Worm (Caenorhabditis elegans) whole organism, L4 larva: ENCODE measurements around the gene lst-6.
A peak's percentile ranks its signal among the peaks of the same experiment; 100 is the strongest.

Source experiments
- F10B5.3 ChIP-seq: sonication (generic microtip); optimal IDR thresholded peaks from 2 replicates; lab custom pipeline; 2016; ENCODE audit warnings: mild to moderate bottlenecking, missing genetic modification characterization, missing compliant biosample characterization
- F49E8.2 ChIP-seq: sonication (generic microtip); optimal IDR thresholded peaks from 2 replicates; lab custom pipeline; 2016; ENCODE audit warnings: missing compliant biosample characterization, mild to moderate bottlenecking, missing genetic modification characterization, borderline replicate concordance
- T20F7.1 ChIP-seq: fragments of 200-800 bp; sonication (Bioruptor generic); optimal IDR thresholded peaks from 2 replicates; lab custom pipeline; 2018; ENCODE audit warnings: mild to moderate bottlenecking, missing genetic modification characterization, missing compliant biosample characterization
- aha-1 ChIP-seq: fragments of 150-350 bp; peaks from one replicate; lab custom pipeline; 2014; ENCODE audit warnings: missing biosample characterization, missing genetic modification characterization
- ama-1 ChIP-seq: fragments of 150-350 bp; optimal IDR thresholded peaks from 2 replicates; lab custom pipeline; 2014; ENCODE audit warnings: inconsistent platforms, mixed read lengths
- attf-4 ChIP-seq: sonication (generic microtip); optimal IDR thresholded peaks from 3 replicates; lab custom pipeline; 2017; ENCODE audit warnings: missing biosample characterization, missing genetic modification characterization
- ceh-20 ChIP-seq: fragments of 200-800 bp; sonication (Bioruptor generic); IDR thresholded peaks from 2 replicates; pipeline ENCODE4 v1.3.6; 2022; ENCODE audit warnings: missing genetic modification reagents, missing genetic modification characterization, missing compliant biosample characterization
- ceh-28 ChIP-seq: fragments of 150-350 bp; optimal IDR thresholded peaks from 2 replicates; lab custom pipeline; 2014; ENCODE audit warnings: missing biosample characterization, missing genetic modification reagents, missing genetic modification characterization
- ceh-32 ChIP-seq: sonication (generic microtip); optimal IDR thresholded peaks from 2 replicates; lab custom pipeline; 2016; ENCODE audit warnings: mild to moderate bottlenecking, missing genetic modification characterization, missing compliant biosample characterization; ENCODE audit not compliant: poor library complexity
- ceh-44 ChIP-seq: fragments of 200-800 bp; sonication (Bioruptor generic); IDR thresholded peaks from 2 replicates; pipeline ENCODE4 v1.3.6; 2022; ENCODE audit warnings: missing genetic modification reagents, missing genetic modification characterization, missing compliant biosample characterization
- ceh-62 ChIP-seq: sonication (generic microtip); optimal IDR thresholded peaks from 2 replicates; lab custom pipeline; 2017; ENCODE audit warnings: missing biosample characterization, missing genetic modification characterization
- cey-2 ChIP-seq: sonication (generic microtip); optimal IDR thresholded peaks from 3 replicates; lab custom pipeline; 2017; ENCODE audit warnings: missing genetic modification characterization, mild to moderate bottlenecking, missing compliant biosample characterization, antibody characterized with exemption, borderline replicate concordance; ENCODE audit not compliant: insufficient read depth
- ctbp-1 ChIP-seq: fragments of 200-800 bp; sonication (Bioruptor generic); IDR thresholded peaks from 2 replicates; pipeline ENCODE4 v1.3.6; 2022; ENCODE audit warnings: missing genetic modification reagents, missing genetic modification characterization, missing compliant biosample characterization
- daf-16 ChIP-seq, 3 experiments: sonication (generic microtip); optimal IDR thresholded peaks; 2 replicates each; lab custom pipeline; 2016 to 2017; ENCODE audit warnings: missing genetic modification characterization in 3 of 3, missing genetic modification reagents in 3 of 3, mild to moderate bottlenecking in 2 of 3, missing compliant biosample characterization in 2 of 3, missing biosample characterization in 1 of 3, moderate library complexity in 1 of 3
- daf-19 ChIP-seq: fragments of 200-800 bp; sonication (Bioruptor generic); conservative IDR thresholded peaks from 2 replicates; pipeline ENCODE4 v1.3.6; 2022; ENCODE audit warnings: missing genetic modification characterization, missing compliant biosample characterization
- daf-8 ChIP-seq: fragments of 200-800 bp; sonication (Bioruptor generic); IDR thresholded peaks from 2 replicates; pipeline ENCODE4 v1.3.6; 2022; ENCODE audit warnings: missing genetic modification characterization, missing compliant biosample characterization
- dmd-8 ChIP-seq: fragments of 200-800 bp; sonication (Bioruptor generic); IDR thresholded peaks from 2 replicates; pipeline ENCODE4 v1.3.6; 2022; ENCODE audit warnings: missing genetic modification characterization, missing compliant biosample characterization
- duxl-1 ChIP-seq: sonication (generic microtip); optimal IDR thresholded peaks from 2 replicates; lab custom pipeline; 2016; ENCODE audit warnings: mild to moderate bottlenecking, missing genetic modification characterization, moderate library complexity, missing compliant biosample characterization; ENCODE audit not compliant: poor library complexity
- dve-1 ChIP-seq: sonication (generic microtip); optimal IDR thresholded peaks from 2 replicates; lab custom pipeline; 2017; ENCODE audit warnings: antibody characterized with exemption, mild to moderate bottlenecking, missing genetic modification characterization, missing compliant biosample characterization; ENCODE audit not compliant: insufficient read depth
- fos-1 ChIP-seq: fragments of 150-350 bp; optimal IDR thresholded peaks from 2 replicates; lab custom pipeline; 2014; ENCODE audit warnings: missing biosample characterization, missing genetic modification characterization
- gei-8 ChIP-seq: fragments of 200-800 bp; sonication (Bioruptor generic); optimal IDR thresholded peaks from 2 replicates; lab custom pipeline; 2018; ENCODE audit warnings: mild to moderate bottlenecking, missing genetic modification characterization, missing compliant biosample characterization
- hlh-11 ChIP-seq: fragments of 200-800 bp; sonication (Bioruptor generic); optimal IDR thresholded peaks from 2 replicates; lab custom pipeline; 2018; ENCODE audit warnings: mild to moderate bottlenecking, missing genetic modification characterization, missing compliant biosample characterization
- hmg-1.1 ChIP-seq: fragments of 200-800 bp; sonication (Bioruptor generic); IDR thresholded peaks from 2 replicates; pipeline ENCODE4 v1.3.6; 2022; ENCODE audit warnings: missing genetic modification reagents, missing genetic modification characterization, missing compliant biosample characterization
- jun-1 ChIP-seq: fragments of 150-350 bp; optimal IDR thresholded peaks from 2 replicates; lab custom pipeline; 2014; ENCODE audit warnings: missing biosample characterization, missing genetic modification reagents, missing genetic modification characterization
- lim-7 ChIP-seq: fragments of 200-800 bp; sonication (Bioruptor generic); IDR thresholded peaks from 2 replicates; pipeline ENCODE4 v1.3.6; 2022; ENCODE audit warnings: missing genetic modification characterization, missing compliant biosample characterization
- lin-1 ChIP-seq: fragments of 200-800 bp; sonication (Bioruptor generic); IDR thresholded peaks from 2 replicates; pipeline ENCODE4 v1.3.6; 2022; ENCODE audit warnings: missing genetic modification reagents, missing genetic modification characterization, missing compliant biosample characterization
- lin-38 ChIP-seq: fragments of 200-800 bp; sonication (Bioruptor generic); IDR thresholded peaks from 2 replicates; pipeline ENCODE4 v1.3.6; 2022; ENCODE audit warnings: missing genetic modification reagents, missing genetic modification characterization, missing compliant biosample characterization
- lsy-2 ChIP-seq, 2 experiments: fragments of 150-350 bp in 1 of 2; sonication (generic microtip) in 1 of 2; optimal IDR thresholded peaks; 2 replicates each; lab custom pipeline; 2014 to 2017; ENCODE audit warnings: missing biosample characterization in 2 of 2, missing genetic modification characterization in 2 of 2
- madf-9 ChIP-seq: fragments of 200-800 bp; sonication (Bioruptor generic); conservative IDR thresholded peaks from 2 replicates; pipeline ENCODE4 v1.3.6; 2022; ENCODE audit warnings: missing genetic modification reagents, missing genetic modification characterization, missing compliant biosample characterization
- mes-2 ChIP-seq: sonication (generic microtip); optimal IDR thresholded peaks from 2 replicates; lab custom pipeline; 2016; ENCODE audit warnings: missing genotype, mild to moderate bottlenecking, missing genetic modification characterization, missing compliant biosample characterization; ENCODE audit not compliant: poor library complexity, severe bottlenecking
- mxl-2 ChIP-seq: fragments of 200-800 bp; sonication (Bioruptor generic); conservative IDR thresholded peaks from 2 replicates; pipeline ENCODE4 v1.3.6; 2022; ENCODE audit warnings: missing genetic modification reagents, missing genetic modification characterization, missing compliant biosample characterization
- mxl-3 ChIP-seq: fragments of 200-800 bp; sonication (Bioruptor generic); optimal IDR thresholded peaks from 2 replicates; lab custom pipeline; 2018; ENCODE audit warnings: mild to moderate bottlenecking, missing genetic modification characterization, missing compliant biosample characterization
- nhr-102 ChIP-seq: sonication (generic microtip); optimal IDR thresholded peaks from 2 replicates; lab custom pipeline; 2016; ENCODE audit warnings: mild to moderate bottlenecking, missing genetic modification characterization, moderate library complexity, missing compliant biosample characterization
- nhr-11 ChIP-seq: fragments of 150-350 bp; optimal IDR thresholded peaks from 2 replicates; lab custom pipeline; 2014; ENCODE audit warnings: missing biosample characterization, missing genetic modification characterization
- nhr-237 ChIP-seq: sonication (generic microtip); optimal IDR thresholded peaks from 2 replicates; lab custom pipeline; 2017; ENCODE audit warnings: missing biosample characterization, missing genetic modification characterization
- nhr-25 ChIP-seq: sonication (generic microtip); optimal IDR thresholded peaks from 2 replicates; lab custom pipeline; 2017; ENCODE audit warnings: missing genetic modification characterization, mild to moderate bottlenecking, missing compliant biosample characterization, antibody characterized with exemption, moderate library complexity, borderline replicate concordance; ENCODE audit not compliant: insufficient read depth
- nhr-28 ChIP-seq: fragments of 150-350 bp; optimal IDR thresholded peaks from 2 replicates; lab custom pipeline; 2014; ENCODE audit warnings: missing biosample characterization, missing genetic modification characterization
- nhr-77 ChIP-seq: fragments of 150-350 bp; optimal IDR thresholded peaks from 2 replicates; lab custom pipeline; 2014; ENCODE audit warnings: missing biosample characterization, missing genetic modification characterization
- pqm-1 ChIP-seq: sonication (generic microtip); optimal IDR thresholded peaks from 2 replicates; lab custom pipeline; 2017; ENCODE audit warnings: missing biosample characterization, missing genetic modification characterization
- saeg-2 ChIP-seq: fragments of 200-800 bp; sonication (Bioruptor generic); IDR thresholded peaks from 2 replicates; pipeline ENCODE4 v1.3.6; 2022; ENCODE audit warnings: missing genetic modification reagents, missing genetic modification characterization, missing compliant biosample characterization
- sdz-12 ChIP-seq: fragments of 200-800 bp; sonication (Bioruptor generic); optimal IDR thresholded peaks from 2 replicates; lab custom pipeline; 2018; ENCODE audit warnings: mild to moderate bottlenecking, missing genetic modification characterization, missing compliant biosample characterization
- set-16 ChIP-seq: fragments of 200-800 bp; sonication (Bioruptor generic); IDR thresholded peaks from 2 replicates; pipeline ENCODE4 v1.3.6; 2022; ENCODE audit warnings: missing genetic modification reagents, missing genetic modification characterization, missing compliant biosample characterization
- snpc-1.2 ChIP-seq: fragments of 200-800 bp; sonication (Bioruptor generic); IDR thresholded peaks from 2 replicates; pipeline ENCODE4 v1.3.6; 2022; ENCODE audit warnings: missing genetic modification reagents, missing genetic modification characterization, missing compliant biosample characterization
- snpc-4 ChIP-seq: fragments of 150-350 bp; optimal IDR thresholded peaks from 2 replicates; lab custom pipeline; 2014; ENCODE audit warnings: missing biosample characterization, missing genetic modification characterization
- tag-97 ChIP-seq: fragments of 200-800 bp; sonication (Bioruptor generic); IDR thresholded peaks from 2 replicates; pipeline ENCODE4 v1.3.6; 2022; ENCODE audit warnings: missing genetic modification characterization, missing compliant biosample characterization
- tra-1 ChIP-seq: fragments of 200-800 bp; sonication (Bioruptor generic); IDR thresholded peaks from 2 replicates; pipeline ENCODE4 v1.3.6; 2022; ENCODE audit warnings: missing genetic modification reagents, missing genetic modification characterization, missing compliant biosample characterization
- unc-62 ChIP-seq, 3 experiments: fragments of 150-350 bp in 1 of 3; sonication (generic microtip); optimal IDR thresholded peaks in 2 of 3; peaks in 1 of 3; 1 replicate in 1 of 3; 2 replicates in 2 of 3; lab custom pipeline; 2014 to 2017; ENCODE audit warnings: missing biosample characterization in 3 of 3, missing genetic modification characterization in 3 of 3, missing genetic modification reagents in 3 of 3, missing genotype in 1 of 3

lst-6 gene

ce11 chrII:6973501-6973900 lies 48.8 kb downstream of the lst-6 start, which contains the start of gene sod-1:
Gene sod-1 (minus strand): TSS chrII:6973887.
- TF ChIP-seq duxl-1 (tag; lab: Kevin White, UChicago) (no peak), F10B5.3 (no peak), daf-16 (GFP tag; optimal IDR thresholded peaks at IDR 0.05; lab: Kevin White, UChicago) (no peak), daf-16 (tag; optimal IDR thresholded peaks at IDR 0.05; lab: Kevin White, UChicago) (peak; percentile 88), nhr-28 (tag; lab: Kevin White, UChicago) (peak; percentile 97), nhr-25 (tag; lab: Kevin White, UChicago) (no peak), hmg-1.1 (no peak), mes-2 (tag; lab: Kevin White, UChicago) (peak; percentile 2), tag-97 (no peak), nhr-237 (no peak), hlh-11 (peak; percentile 20), daf-19 (GFP tag; lab: Robert Waterston, UW) (no peak), set-16 (GFP tag; lab: Robert Waterston, UW) (no peak), ama-1 (lab: Kevin White, UChicago) (peak; percentile 2), saeg-2 (no peak), unc-62 (GFP tag; optimal IDR thresholded peaks at IDR 0.05 in 1 of 2; lab: Kevin White, UChicago) (peak in 1 of 2 experiments; percentile 13), unc-62 (tag; optimal IDR thresholded peaks at IDR 0.05; lab: Kevin White, UChicago) (no peak), lim-7 (GFP tag; lab: Robert Waterston, UW) (no peak), nhr-11 (no peak), mxl-3 (GFP tag; lab: Kevin White, UChicago) (no peak), jun-1 (no peak), lsy-2 (tag; optimal IDR thresholded peaks at IDR 0.05; lab: Kevin White, UChicago) (no peak), snpc-1.2 (GFP tag; lab: Robert Waterston, UW) (no peak), madf-9 (GFP tag; lab: Robert Waterston, UW) (no peak)

ce11 chrII:6972185-6972737 lies 50.0 kb downstream of the lst-6 start, which contains the start of gene art-1:
Gene art-1 (minus strand): TSS chrII:6972235.
- TF ChIP-seq nhr-102, result no peak
- no peak for TF ChIP-seq snpc-4 (tag; lab: Kevin White, UChicago)
- TF ChIP-seq ceh-32, result no peak
- no peak for TF ChIP-seq madf-9 (GFP tag; lab: Robert Waterston, UW)
- TF ChIP-seq ceh-28 (tag; lab: Kevin White, UChicago), result no peak
- no peak for TF ChIP-seq ceh-62 (tag; lab: Kevin White, UChicago)
- TF ChIP-seq lim-7 (GFP tag; lab: Robert Waterston, UW), result no peak
- no peak for TF ChIP-seq mxl-3 (GFP tag; lab: Kevin White, UChicago)
- peak; percentile 52 for TF ChIP-seq dve-1
- no peak for TF ChIP-seq nhr-25 (tag; lab: Kevin White, UChicago)
- no peak for TF ChIP-seq tra-1
- peak; percentile 49 for TF ChIP-seq aha-1 (tag; lab: Kevin White, UChicago)
- no peak for TF ChIP-seq fos-1 (tag; lab: Kevin White, UChicago)
- peak; percentile 28 for TF ChIP-seq ama-1 (lab: Kevin White, UChicago)
- TF ChIP-seq dmd-8 (GFP tag; lab: Robert Waterston, UW), result no peak
- no peak for TF ChIP-seq nhr-77
- TF ChIP-seq hlh-11, result no peak
- TF ChIP-seq gei-8, result no peak
- TF ChIP-seq daf-8 (GFP tag; lab: Robert Waterston, UW), result no peak
- TF ChIP-seq attf-4 (tag; lab: Kevin White, UChicago), result no peak
- peak; percentile 74 for TF ChIP-seq T20F7.1
- no peak for TF ChIP-seq lin-1 (GFP tag; lab: Robert Waterston, UW)
- TF ChIP-seq mxl-2, result no peak
- no peak for TF ChIP-seq ceh-44 (GFP tag; lab: Robert Waterston, UW)
- TF ChIP-seq daf-19 (GFP tag; lab: Robert Waterston, UW), result no peak
- TF ChIP-seq sdz-12 (GFP tag; lab: Kevin White, UChicago), result no peak
- no peak; the same call in 1 of the 2 replicates for TF ChIP-seq lin-38 (GFP tag; lab: Robert Waterston, UW)
- TF ChIP-seq pqm-1, result no peak
- TF ChIP-seq F49E8.2 (tag; lab: Kevin White, UChicago), result no peak
- TF ChIP-seq cey-2 (tag; lab: Kevin White, UChicago), result no peak
- TF ChIP-seq ctbp-1 (GFP tag; lab: Robert Waterston, UW), result no peak
- no peak for TF ChIP-seq ceh-20 (GFP tag; lab: Robert Waterston, UW)
- peak in 1 of 2 experiments; percentile 32 for TF ChIP-seq lsy-2 (tag; optimal IDR thresholded peaks at IDR 0.05; lab: Kevin White, UChicago)
